Fruit fly (Drosophila melanogaster) whole organism, embryonic: ENCODE data around the gene IntS9.

Experiments used
- Asciz ChIP-seq: fragments of 200-800 bp; sonication (Bioruptor generic); optimal IDR thresholded peaks from 2 replicates; lab custom pipeline; 2017; ENCODE audit warnings: missing biosample characterization, mild to moderate bottlenecking, missing genetic modification characterization, missing genetic modification reagents
- Atf6 ChIP-seq: fragments of 200-800 bp; sonication (Bioruptor generic); IDR thresholded peaks from 2 replicates; pipeline ENCODE4 v1.3.6; 2022; ENCODE audit warnings: missing biosample characterization, missing genetic modification characterization
- Awh ChIP-seq: fragments of 200-800 bp; sonication (Bioruptor generic); IDR thresholded peaks from 2 replicates; pipeline ENCODE4, ENCODE4 v1.3.6; 2022; ENCODE audit warnings: missing biosample characterization, missing genetic modification characterization
- Bdp1 ChIP-seq: fragments of 200-800 bp; sonication (Bioruptor generic); optimal IDR thresholded peaks from 3 replicates; lab custom pipeline; 2016; ENCODE audit warnings: missing biosample characterization, missing genetic modification characterization
- CG1024 ChIP-seq: fragments of 200-800 bp; sonication (Bioruptor generic); IDR thresholded peaks from 2 replicates; pipeline ENCODE4 v1.3.6; 2022; ENCODE audit warnings: missing biosample characterization, missing genetic modification characterization
- CG10321 ChIP-seq: fragments of 200-800 bp; sonication (Bioruptor generic); IDR thresholded peaks from 2 replicates; pipeline ENCODE4 v1.3.6; 2022; ENCODE audit warnings: missing biosample characterization, missing genetic modification characterization
- CG11456 ChIP-seq: fragments of 200-800 bp; sonication (Bioruptor generic); IDR thresholded peaks from 3 replicates; pipeline ENCODE4 v1.3.6; 2022; ENCODE audit warnings: missing biosample characterization, missing genetic modification characterization
- CG12391 ChIP-seq: fragments of 200-800 bp; sonication (Bioruptor generic); optimal IDR thresholded peaks from 3 replicates; lab custom pipeline; 2018; ENCODE audit warnings: missing biosample characterization, mild to moderate bottlenecking, missing genetic modification characterization, moderate library complexity
- CG13296 ChIP-seq: fragments of 200-800 bp; sonication (Bioruptor generic); optimal IDR thresholded peaks from 3 replicates; lab custom pipeline; 2018; ENCODE audit warnings: missing biosample characterization, mild to moderate bottlenecking, missing genetic modification characterization
- CG15514 ChIP-seq: fragments of 200-800 bp; sonication (Bioruptor generic); optimal IDR thresholded peaks from 3 replicates; lab custom pipeline; 2017; ENCODE audit warnings: missing biosample characterization, missing genetic modification characterization, mild to moderate bottlenecking, moderate library complexity, missing genetic modification reagents
- CG15601 ChIP-seq: fragments of 200-800 bp; sonication (Bioruptor generic); optimal IDR thresholded peaks from 3 replicates; lab custom pipeline; 2019; ENCODE audit warnings: missing biosample characterization, mild to moderate bottlenecking, missing genetic modification characterization, moderate library complexity
- CG17568 ChIP-seq: fragments of 200-800 bp; sonication (Bioruptor generic); optimal IDR thresholded peaks from 2 replicates; lab custom pipeline; 2018; ENCODE audit warnings: missing biosample characterization, mild to moderate bottlenecking, missing genetic modification characterization, moderate library complexity
- CG18262 ChIP-seq: fragments of 200-800 bp; optimal IDR thresholded peaks from 3 replicates; lab custom pipeline; 2019; ENCODE audit warnings: missing biosample characterization, mild to moderate bottlenecking, missing genetic modification characterization, moderate library complexity
- CG18619 ChIP-seq: fragments of 200-800 bp; sonication (Bioruptor generic); optimal IDR thresholded peaks from 3 replicates; lab custom pipeline; 2017; ENCODE audit warnings: missing biosample characterization, mild to moderate bottlenecking, missing genetic modification characterization
- CG3163 ChIP-seq: fragments of 200-800 bp; sonication (Bioruptor generic); optimal IDR thresholded peaks from 3 replicates; lab custom pipeline; 2016; ENCODE audit warnings: missing biosample characterization, missing genetic modification characterization
- CG3407 ChIP-seq: fragments of 200-800 bp; sonication (Bioruptor generic); optimal IDR thresholded peaks from 2 replicates; lab custom pipeline; 2018; ENCODE audit warnings: missing biosample characterization, mild to moderate bottlenecking, missing genetic modification characterization
- CG6175 ChIP-seq: fragments of 200-800 bp; sonication (Bioruptor generic); IDR thresholded peaks from 3 replicates; pipeline ENCODE4 v1.3.6; 2022; ENCODE audit warnings: missing biosample characterization, missing genetic modification characterization
- CG6765 ChIP-seq: fragments of 200-800 bp; sonication (Bioruptor generic); optimal IDR thresholded peaks from 3 replicates; lab custom pipeline; 2017; ENCODE audit warnings: missing biosample characterization, mild to moderate bottlenecking, missing genetic modification characterization
- CG7928 ChIP-seq: fragments of 200-800 bp; sonication (Bioruptor generic); optimal IDR thresholded peaks from 2 replicates; lab custom pipeline; 2017; ENCODE audit warnings: missing biosample characterization, mild to moderate bottlenecking, missing genetic modification characterization
- CG8478 ChIP-seq: fragments of >200 bp; optimal IDR thresholded peaks from 2 replicates; lab custom pipeline; 2018
- CG8944 ChIP-seq: fragments of 200-800 bp; sonication (Bioruptor generic); optimal IDR thresholded peaks from 3 replicates; lab custom pipeline; 2016; ENCODE audit warnings: missing biosample characterization, missing genetic modification characterization
- CG9817 ChIP-seq: fragments of 200-800 bp; sonication (Bioruptor generic); optimal IDR thresholded peaks from 2 replicates; lab custom pipeline; 2018; ENCODE audit warnings: missing biosample characterization, mild to moderate bottlenecking, missing genetic modification characterization, moderate library complexity
- Camta ChIP-seq: fragments of 200-800 bp; sonication (Bioruptor generic); optimal IDR thresholded peaks from 2 replicates; lab custom pipeline; 2016; ENCODE audit warnings: missing biosample characterization, missing genetic modification characterization
- CrebB ChIP-seq: fragments of 200-800 bp; sonication (Bioruptor generic); optimal IDR thresholded peaks from 3 replicates; lab custom pipeline; 2018; ENCODE audit warnings: missing biosample characterization, mild to moderate bottlenecking, missing genetic modification characterization
- Drgx ChIP-seq: fragments of 200-800 bp; sonication (Bioruptor generic); IDR thresholded peaks from 2 replicates; pipeline ENCODE4 v1.3.6; 2022; ENCODE audit warnings: missing biosample characterization, missing genetic modification characterization
- Elba2 ChIP-seq: fragments of 200-800 bp; sonication (Bioruptor generic); optimal IDR thresholded peaks from 3 replicates; lab custom pipeline; 2016; ENCODE audit warnings: missing biosample characterization, missing genetic modification characterization
- H15 ChIP-seq: fragments of 200-800 bp; sonication (Bioruptor generic); IDR thresholded peaks from 3 replicates; pipeline ENCODE4 v1.3.6; 2022; ENCODE audit warnings: missing biosample characterization, missing genetic modification characterization
- HmgZ ChIP-seq: fragments of 200-800 bp; sonication (Bioruptor generic); optimal IDR thresholded peaks from 2 replicates; lab custom pipeline; 2018; ENCODE audit warnings: missing biosample characterization, mild to moderate bottlenecking, missing genetic modification characterization
- Meics ChIP-seq: fragments of 200-800 bp; sonication (Bioruptor generic); optimal IDR thresholded peaks from 2 replicates; lab custom pipeline; 2017; ENCODE audit warnings: missing biosample characterization, mild to moderate bottlenecking, missing genetic modification characterization
- Optix ChIP-seq: fragments of 200-800 bp; sonication (Bioruptor generic); IDR thresholded peaks from 3 replicates; pipeline ENCODE4 v1.3.6; 2022; ENCODE audit warnings: missing biosample characterization, missing genetic modification characterization
- bsh ChIP-seq, 2 experiments: fragments of 200-800 bp; sonication (Bioruptor generic); optimal IDR thresholded peaks; 2 replicates each; lab custom pipeline; 2017 to 2018; ENCODE audit warnings: mild to moderate bottlenecking in 2 of 2, missing biosample characterization in 2 of 2, missing genetic modification characterization in 2 of 2, moderate library complexity in 1 of 2
- chm ChIP-seq: fragments of 200-800 bp; sonication (Bioruptor generic); IDR thresholded peaks from 2 replicates; pipeline ENCODE4 v1.3.6; 2022; ENCODE audit warnings: missing biosample characterization, missing genetic modification characterization
- ci ChIP-seq: fragments of 200-800 bp; sonication (Bioruptor generic); IDR thresholded peaks from 3 replicates; pipeline ENCODE4 v1.3.6; 2022; ENCODE audit warnings: missing biosample characterization, missing genetic modification characterization
- dan ChIP-seq: fragments of 200-800 bp; sonication (Bioruptor generic); IDR thresholded peaks from 2 replicates; pipeline ENCODE4 v1.3.6; 2022; ENCODE audit warnings: missing biosample characterization, missing genetic modification characterization
- dimm ChIP-seq: fragments of 200-800 bp; sonication (Bioruptor generic); IDR thresholded peaks from 2 replicates; pipeline ENCODE4 v1.3.6; 2022; ENCODE audit warnings: missing biosample characterization, missing genetic modification characterization
- gcm ChIP-seq: fragments of 200-800 bp; sonication (Bioruptor generic); optimal IDR thresholded peaks from 2 replicates; lab custom pipeline; 2019; ENCODE audit warnings: missing biosample characterization, mild to moderate bottlenecking, missing genetic modification characterization, moderate library complexity
- grau ChIP-seq: fragments of 200-800 bp; optimal IDR thresholded peaks from 3 replicates; lab custom pipeline; 2019; ENCODE audit warnings: missing biosample characterization, mild to moderate bottlenecking, missing genetic modification characterization, moderate library complexity
- gro ChIP-seq: fragments of 200-800 bp; sonication (Bioruptor generic); optimal IDR thresholded peaks from 2 replicates; lab custom pipeline; 2016; ENCODE audit warnings: missing biosample characterization, missing genetic modification characterization
- jumu ChIP-seq: fragments of 200-800 bp; sonication (Bioruptor generic); optimal IDR thresholded peaks from 3 replicates; lab custom pipeline; 2016; ENCODE audit warnings: missing biosample characterization, missing genetic modification characterization
- klu ChIP-seq: fragments of 200-800 bp; sonication (Bioruptor generic); IDR thresholded peaks from 2 replicates; pipeline ENCODE4 v1.3.6; 2022; ENCODE audit warnings: missing biosample characterization, missing genetic modification characterization
- lbe ChIP-seq: fragments of 200-800 bp; sonication (Bioruptor generic); optimal IDR thresholded peaks from 2 replicates; lab custom pipeline; 2016; ENCODE audit warnings: missing biosample characterization, mild to moderate bottlenecking, missing genetic modification characterization
- lilli ChIP-seq: fragments of 200-800 bp; sonication (Bioruptor generic); optimal IDR thresholded peaks from 3 replicates; lab custom pipeline; 2016; ENCODE audit warnings: missing biosample characterization, missing genetic modification characterization
- oc ChIP-seq: fragments of 200-800 bp; sonication (Bioruptor generic); optimal IDR thresholded peaks from 2 replicates; lab custom pipeline; 2018; ENCODE audit warnings: missing biosample characterization, mild to moderate bottlenecking, missing genetic modification characterization, moderate library complexity
- odd ChIP-seq: fragments of 200-800 bp; sonication (Bioruptor generic); optimal IDR thresholded peaks from 2 replicates; lab custom pipeline; 2017; ENCODE audit warnings: missing biosample characterization, mild to moderate bottlenecking, missing genetic modification characterization
- p53 ChIP-seq: fragments of 200-800 bp; sonication (Bioruptor generic); optimal IDR thresholded peaks from 2 replicates; lab custom pipeline; 2016; ENCODE audit warnings: missing biosample characterization, missing genetic modification characterization
- pho ChIP-seq: fragments of 200-800 bp; sonication (Bioruptor generic); optimal IDR thresholded peaks from 2 replicates; lab custom pipeline; 2016; ENCODE audit warnings: missing biosample characterization, missing genetic modification characterization
- slp2 ChIP-seq: fragments of 200-800 bp; sonication (Bioruptor generic); optimal IDR thresholded peaks from 2 replicates; lab custom pipeline; 2016; ENCODE audit warnings: missing biosample characterization, missing genetic modification characterization
- tgo ChIP-seq: fragments of 200-800 bp; sonication (Bioruptor generic); IDR thresholded peaks from 3 replicates; pipeline ENCODE4 v1.3.6; 2022; ENCODE audit warnings: missing biosample characterization, missing genetic modification characterization
- unpg ChIP-seq: fragments of 200-800 bp; sonication (Bioruptor generic); optimal IDR thresholded peaks from 3 replicates; lab custom pipeline; 2018; ENCODE audit warnings: missing biosample characterization, mild to moderate bottlenecking, missing genetic modification characterization, moderate library complexity
- zen ChIP-seq: fragments of 200-800 bp; sonication (Bioruptor generic); optimal IDR thresholded peaks from 3 replicates; lab custom pipeline; 2018; ENCODE audit warnings: missing biosample characterization, mild to moderate bottlenecking, missing genetic modification characterization, moderate library complexity

IntS9 gene

dm6 chr3L:16113607-16114337, 8.3 kb upstream of the IntS9 start (continued):
- TF ChIP-seq CG6175 (GFP tag; lab: Robert Waterston, UW) (no peak), oc (tag; lab: Kevin White, UChicago) (no peak), CG9817 (tag; lab: Kevin White, UChicago) (peak; percentile 79), pho (GFP tag; lab: Kevin White, UChicago) (peak; percentile 93), CG17568 (GFP tag; lab: Kevin White, UChicago) (no peak), CG13296 (GFP tag; lab: Kevin White, UChicago) (no peak), Atf6 (GFP tag; lab: Robert Waterston, UW) (peak; percentile 85), ci (peak; percentile 87), CG1024 (0 out of 2 replicates have a peak, but pooled peaks have one; percentile 21), CG3163 (peak; percentile 76), lilli (GFP tag; lab: Kevin White, UChicago) (peak; percentile 94), H15 (no peak; the same call in 2 of the 3 replicates), tgo (GFP tag; lab: Robert Waterston, UW) (peak; percentile 78), CG11456 (GFP tag; lab: Robert Waterston, UW) (peak; percentile 83), CG12391 (peak; percentile 90), dimm (GFP tag; lab: Robert Waterston, UW) (peak; percentile 45; the same call in 1 of the 2 replicates), grau (tag; lab: Kevin White, UChicago) (peak; percentile 82), Asciz (no peak), CrebB (tag; lab: Kevin White, UChicago) (peak; percentile 48), gro (GFP tag; lab: Kevin White, UChicago) (peak; percentile 88), CG3407 (GFP tag; lab: Kevin White, UChicago) (peak; percentile 66), lbe (GFP tag; lab: Kevin White, UChicago) (peak; percentile 94), Awh (peak; percentile 72), CG7928 (peak; percentile 21), dan (no peak), Camta (peak; percentile 87), Elba2 (GFP tag; lab: Kevin White, UChicago) (no peak), p53 (GFP tag; lab: Kevin White, UChicago) (peak; percentile 72), odd (GFP tag; lab: Kevin White, UChicago) (no peak), zen (peak; percentile 9), gcm (peak; percentile 95), bsh (GFP tag; optimal IDR thresholded peaks at IDR 0.05; lab: Kevin White, UChicago) (peak; percentile 41 to 71), CG15514 (GFP tag; lab: Kevin White, UChicago) (peak; percentile 89), chm (peak; percentile 88), CG8478 (no peak), HmgZ (tag; lab: Kevin White, UChicago) (peak; percentile 92), CG8944 (GFP tag; lab: Kevin White, UChicago) (peak; percentile 75), klu (GFP tag; lab: Robert Waterston, UW) (peak; percentile 55; the same call in 1 of the 2 replicates), CG6765 (peak; percentile 71), unpg (GFP tag; lab: Kevin White, UChicago) (peak; percentile 86), CG15601 (peak; percentile 70), Meics (GFP tag; lab: Kevin White, UChicago) (peak; percentile 85), CG10321 (GFP tag; lab: Robert Waterston, UW) (peak; percentile 43; the same call in 1 of the 2 replicates), Bdp1 (GFP tag; lab: Kevin White, UChicago) (peak; percentile 78), slp2 (GFP tag; lab: Kevin White, UChicago) (peak; percentile 65), Optix (GFP tag; lab: Robert Waterston, UW) (peak; percentile 71), jumu (GFP tag; lab: Kevin White, UChicago) (peak; percentile 85), Drgx (GFP tag; lab: Robert Waterston, UW) (peak; percentile 91), CG18619 (GFP tag; lab: Kevin White, UChicago) (peak; percentile 82), CG18262 (peak; percentile 83)
